Fruit fly (Drosophila melanogaster): Measurements from ENCODE around the gene Prosbeta4R1.

Gene Prosbeta4R1

DNA sequence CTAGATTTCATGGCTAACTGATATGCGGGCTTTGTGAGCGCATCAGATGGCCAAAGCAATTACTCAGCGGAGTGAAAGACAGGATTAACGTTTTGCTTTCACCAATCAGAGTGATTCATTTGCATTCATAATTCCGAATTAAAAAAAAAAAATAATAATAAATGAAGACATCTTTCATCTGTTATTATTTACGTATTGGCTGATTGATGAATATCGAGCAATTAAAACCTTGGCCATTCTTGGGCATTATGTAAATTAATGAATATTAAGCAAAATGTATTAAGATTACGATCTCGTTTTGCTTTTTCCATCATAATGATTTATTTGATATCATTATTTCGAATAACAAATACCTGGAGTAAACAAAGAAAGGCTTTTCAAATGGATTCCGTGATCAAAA is 11.9 kb downstream of the Prosbeta4R1 start, which contains the start of gene Trf4:
Gene Trf4 (plus strand): TSS at position 301 of the 400 bp plus-strand sequence.
- TF ChIP-seq psq (optimal IDR thresholded peaks at IDR 0.05) (no peak), Dll (optimal IDR thresholded peaks at IDR 0.05) (no peak), usp (GFP tag; optimal IDR thresholded peaks at IDR 0.05) (no peak), pan (optimal IDR thresholded peaks at IDR 0.05) (no peak), CG8478 (optimal IDR thresholded peaks at IDR 0.05) (no peak), EcR (GFP tag; optimal IDR thresholded peaks at IDR 0.05) (no peak)

DNA sequence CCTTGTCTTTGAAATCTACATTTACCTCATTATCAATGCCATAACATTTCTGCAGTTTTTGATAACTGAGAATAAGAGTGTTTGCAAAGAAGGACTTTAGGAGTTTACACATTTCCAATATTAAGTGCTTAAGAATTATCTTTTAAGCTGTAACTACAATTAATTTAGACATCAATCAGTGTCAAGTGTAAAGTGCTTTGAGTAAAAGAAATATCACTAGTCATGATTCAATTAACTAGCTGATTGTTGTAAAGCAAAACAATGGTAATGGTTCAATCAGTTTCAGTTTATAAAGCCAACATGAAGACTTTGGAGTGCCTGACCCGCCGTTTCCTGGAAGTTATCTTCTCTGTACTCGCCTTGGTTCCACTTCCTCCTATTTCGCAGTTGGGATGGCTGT is 16.7 kb downstream of the Prosbeta4R1 start, which contains the start of gene Gr23a:
Gene Gr23a (plus strand): TSS at position 301 of the 400 bp plus-strand sequence.
- TF ChIP-seq psq (optimal IDR thresholded peaks at IDR 0.05) (no peak), usp (GFP tag; optimal IDR thresholded peaks at IDR 0.05) (no peak), pan (optimal IDR thresholded peaks at IDR 0.05) (no peak), EcR (GFP tag; optimal IDR thresholded peaks at IDR 0.05) (no peak), CG8478 (optimal IDR thresholded peaks at IDR 0.05) (no peak), Dll (optimal IDR thresholded peaks at IDR 0.05) (no peak)

DNA sequence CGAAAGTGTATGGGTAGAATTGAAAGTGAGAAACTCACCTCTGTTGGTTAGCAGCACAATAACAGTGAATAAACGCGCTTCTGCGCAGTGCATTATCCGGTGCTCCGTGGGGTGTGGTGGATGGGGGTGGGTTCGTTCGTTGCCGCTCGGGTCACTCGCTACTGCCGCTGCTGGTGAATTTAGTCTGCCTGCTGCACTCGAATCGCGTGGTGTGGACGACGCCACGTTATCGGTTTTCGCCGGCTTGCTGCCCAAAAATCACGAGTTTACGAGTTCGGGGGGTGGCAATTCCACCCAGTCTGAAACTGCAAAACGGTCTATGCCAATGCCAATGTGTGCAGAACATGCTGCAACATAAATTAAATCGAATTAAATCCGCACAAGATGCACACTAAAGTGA is 24.7 kb downstream of the Prosbeta4R1 start, which contains the start of gene Tmtc1:
Gene Tmtc1 (plus strand): TSS at position 182 of the 400 bp plus-strand sequence.
- no peak for TF ChIP-seq EcR (GFP tag; optimal IDR thresholded peaks at IDR 0.05)
- no peak for TF ChIP-seq usp (GFP tag; optimal IDR thresholded peaks at IDR 0.05)
- no peak for TF ChIP-seq psq (optimal IDR thresholded peaks at IDR 0.05)
- TF ChIP-seq pan (optimal IDR thresholded peaks at IDR 0.05) = no peak
- no peak for TF ChIP-seq CG8478 (optimal IDR thresholded peaks at IDR 0.05)
- TF ChIP-seq Dll (optimal IDR thresholded peaks at IDR 0.05) = no peak

DNA sequence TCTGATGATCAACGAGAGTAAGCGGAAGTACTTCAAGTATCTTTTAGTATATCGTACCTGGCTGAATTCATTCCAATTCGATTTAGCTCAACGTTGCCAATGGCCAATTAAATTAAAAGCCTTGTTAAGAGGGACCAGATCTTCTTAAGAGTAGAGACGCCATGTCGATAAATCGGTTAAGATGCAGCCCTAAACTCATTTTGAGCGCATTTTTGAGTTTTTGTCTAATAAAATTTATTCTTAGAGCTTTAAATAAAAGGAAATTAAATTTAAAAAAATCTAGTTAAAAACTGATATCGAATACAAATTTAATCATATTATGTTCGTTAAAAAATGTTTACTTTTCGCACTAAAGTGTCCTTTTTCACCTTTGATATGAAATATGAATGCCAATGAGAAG is 43.5 kb downstream of the Prosbeta4R1 start, which contains the start of gene Trf5:
Gene Trf5 (minus strand): TSS at position 101 of the 400 bp plus-strand sequence.
- no peak for TF ChIP-seq psq (optimal IDR thresholded peaks at IDR 0.05)
- no peak for TF ChIP-seq EcR (GFP tag; optimal IDR thresholded peaks at IDR 0.05)
- no peak for TF ChIP-seq usp (GFP tag; optimal IDR thresholded peaks at IDR 0.05)

Data from whole organism.